Fruit fly (Drosophila melanogaster) whole organism, embryonic: ENCODE measurements around the gene SamDC.
A peak's percentile ranks its signal among the peaks of the same experiment; 100 is the strongest.

Source experiments
- Abd-B ChIP-seq: fragments of 200-800 bp; sonication (Bioruptor generic); optimal IDR thresholded peaks from 2 replicates; lab custom pipeline; 2018; ENCODE audit warnings: missing biosample characterization, mild to moderate bottlenecking, missing genetic modification characterization, moderate library complexity
- Awh ChIP-seq: fragments of 200-800 bp; sonication (Bioruptor generic); IDR thresholded peaks from 2 replicates; pipeline ENCODE4, ENCODE4 v1.3.6; 2022; ENCODE audit warnings: missing biosample characterization, missing genetic modification characterization
- CG10274 ChIP-seq: fragments of 200-800 bp; sonication (Bioruptor generic); optimal IDR thresholded peaks from 3 replicates; lab custom pipeline; 2017; ENCODE audit warnings: missing biosample characterization, mild to moderate bottlenecking, missing genetic modification characterization
- CG11085 ChIP-seq: fragments of 200-800 bp; sonication (Bioruptor generic); IDR thresholded peaks from 2 replicates; pipeline ENCODE4 v1.3.6; 2022; ENCODE audit warnings: missing biosample characterization, missing genetic modification characterization
- CG11560 ChIP-seq: fragments of 200-800 bp; sonication (Bioruptor generic); IDR thresholded peaks from 3 replicates; pipeline ENCODE4 v1.3.6; 2022; ENCODE audit warnings: missing biosample characterization, missing genetic modification characterization
- CG11696 ChIP-seq: fragments of 200-800 bp; sonication (Bioruptor generic); IDR thresholded peaks from 2 replicates; pipeline ENCODE4 v1.3.6; 2022; ENCODE audit warnings: missing biosample characterization, missing genetic modification characterization
- CG12071 ChIP-seq: fragments of 200-800 bp; sonication (Bioruptor generic); optimal IDR thresholded peaks from 3 replicates; lab custom pipeline; 2018; ENCODE audit warnings: missing biosample characterization, mild to moderate bottlenecking, missing genetic modification characterization
- CG12299 ChIP-seq: fragments of 200-800 bp; sonication (Bioruptor generic); optimal IDR thresholded peaks from 2 replicates; lab custom pipeline; 2018; ENCODE audit warnings: missing biosample characterization, mild to moderate bottlenecking, missing genetic modification characterization
- CG13296 ChIP-seq: fragments of 200-800 bp; sonication (Bioruptor generic); optimal IDR thresholded peaks from 3 replicates; lab custom pipeline; 2018; ENCODE audit warnings: missing biosample characterization, mild to moderate bottlenecking, missing genetic modification characterization
- CG17328 ChIP-seq: fragments of 200-800 bp; sonication (Bioruptor generic); IDR thresholded peaks from 2 replicates; pipeline ENCODE4 v1.3.6; 2022; ENCODE audit warnings: missing biosample characterization, missing genetic modification characterization
- CG17385 ChIP-seq: fragments of 200-800 bp; sonication (Bioruptor generic); optimal IDR thresholded peaks from 3 replicates; lab custom pipeline; 2018; ENCODE audit warnings: missing biosample characterization, mild to moderate bottlenecking, missing genetic modification characterization
- CG18262 ChIP-seq: fragments of 200-800 bp; optimal IDR thresholded peaks from 3 replicates; lab custom pipeline; 2019; ENCODE audit warnings: missing biosample characterization, mild to moderate bottlenecking, missing genetic modification characterization, moderate library complexity
- CG18476 ChIP-seq: fragments of 200-800 bp; sonication (Bioruptor generic); optimal IDR thresholded peaks from 2 replicates; lab custom pipeline; 2016; ENCODE audit warnings: missing biosample characterization, mild to moderate bottlenecking, missing genetic modification characterization
- CG2875 ChIP-seq: fragments of 200-800 bp; sonication (Bioruptor generic); optimal IDR thresholded peaks from 2 replicates; lab custom pipeline; 2017; ENCODE audit warnings: missing biosample characterization, mild to moderate bottlenecking, missing genetic modification characterization, missing genetic modification reagents
- CG32532 ChIP-seq: fragments of 200-800 bp; sonication (Bioruptor generic); IDR thresholded peaks from 2 replicates; pipeline ENCODE4 v1.3.6; 2022; ENCODE audit warnings: missing biosample characterization, missing genetic modification characterization
- CG42726 ChIP-seq: fragments of 200-800 bp; sonication (Bioruptor generic); IDR thresholded peaks from 2 replicates; pipeline ENCODE4 v1.3.6; 2022; ENCODE audit warnings: missing biosample characterization, missing genetic modification characterization; ENCODE audit not compliant: partially characterized antibody
- CG4730 ChIP-seq: fragments of 200-800 bp; sonication (Bioruptor generic); IDR thresholded peaks from 2 replicates; pipeline ENCODE4 v1.3.6; 2022; ENCODE audit warnings: missing biosample characterization, missing genetic modification characterization
- CG6813 ChIP-seq: fragments of 200-800 bp; sonication (Bioruptor generic); optimal IDR thresholded peaks from 2 replicates; lab custom pipeline; 2017; ENCODE audit warnings: missing biosample characterization, missing genetic modification characterization, mild to moderate bottlenecking, moderate library complexity, missing genetic modification reagents
- CG6854 ChIP-seq: fragments of 200-800 bp; sonication (Bioruptor generic); optimal IDR thresholded peaks from 3 replicates; lab custom pipeline; 2017; ENCODE audit warnings: missing biosample characterization, mild to moderate bottlenecking, missing genetic modification characterization
- CG7556 ChIP-seq: fragments of 200-800 bp; sonication (Bioruptor generic); optimal IDR thresholded peaks from 2 replicates; lab custom pipeline; 2017; ENCODE audit warnings: missing biosample characterization, mild to moderate bottlenecking, missing genetic modification characterization
- CG7963 ChIP-seq: fragments of 200-800 bp; sonication (Bioruptor generic); IDR thresholded peaks from 3 replicates; pipeline ENCODE4 v1.3.6; 2022; ENCODE audit warnings: missing biosample characterization, missing genetic modification characterization; ENCODE audit not compliant: partially characterized antibody
- CG8388 ChIP-seq: fragments of 200-800 bp; sonication (Bioruptor generic); optimal IDR thresholded peaks from 2 replicates; lab custom pipeline; 2019; ENCODE audit warnings: missing biosample characterization, mild to moderate bottlenecking, missing genetic modification characterization, moderate library complexity
- CG9797 ChIP-seq: fragments of 200-800 bp; sonication (Bioruptor generic); optimal IDR thresholded peaks from 3 replicates; lab custom pipeline; 2018; ENCODE audit warnings: missing biosample characterization, mild to moderate bottlenecking, missing genetic modification characterization
- CHES-1-like ChIP-seq: fragments of 200-800 bp; sonication (Bioruptor generic); optimal IDR thresholded peaks from 2 replicates; lab custom pipeline; 2016; ENCODE audit warnings: missing biosample characterization, missing genetic modification characterization
- Camta ChIP-seq: fragments of 200-800 bp; sonication (Bioruptor generic); optimal IDR thresholded peaks from 2 replicates; lab custom pipeline; 2016; ENCODE audit warnings: missing biosample characterization, missing genetic modification characterization
- H15 ChIP-seq: fragments of 200-800 bp; sonication (Bioruptor generic); IDR thresholded peaks from 3 replicates; pipeline ENCODE4 v1.3.6; 2022; ENCODE audit warnings: missing biosample characterization, missing genetic modification characterization
- HLH3B ChIP-seq: fragments of 200-800 bp; sonication (Bioruptor generic); IDR thresholded peaks from 2 replicates; pipeline ENCODE4 v1.3.6; 2022; ENCODE audit warnings: missing biosample characterization, missing genetic modification characterization
- HmgD ChIP-seq: fragments of 200-800 bp; sonication (Bioruptor generic); optimal IDR thresholded peaks from 3 replicates; lab custom pipeline; 2016; ENCODE audit warnings: missing biosample characterization, missing genetic modification characterization
- Scr ChIP-seq: fragments of 200-800 bp; sonication (Bioruptor generic); IDR thresholded peaks from 2 replicates; pipeline ENCODE4 v1.3.6; 2022; ENCODE audit warnings: missing biosample characterization, missing genetic modification characterization; ENCODE audit not compliant: partially characterized antibody
- Spps ChIP-seq: fragments of 200-800 bp; sonication (Bioruptor generic); optimal IDR thresholded peaks from 2 replicates; lab custom pipeline; 2018; ENCODE audit warnings: missing biosample characterization, mild to moderate bottlenecking, missing genetic modification characterization
- al ChIP-seq: fragments of 200-800 bp; sonication (Bioruptor generic); IDR thresholded peaks from 2 replicates; pipeline ENCODE4 v1.3.6; 2022; ENCODE audit warnings: missing biosample characterization, missing genetic modification characterization
- bbx ChIP-seq: fragments of 200-800 bp; sonication (Bioruptor generic); IDR thresholded peaks from 2 replicates; pipeline ENCODE4 v1.3.6; 2022; ENCODE audit warnings: missing biosample characterization, missing genetic modification characterization; ENCODE audit not compliant: partially characterized antibody
- disco-r ChIP-seq: fragments of 200-800 bp; sonication (Bioruptor generic); optimal IDR thresholded peaks from 2 replicates; lab custom pipeline; 2016; ENCODE audit warnings: missing biosample characterization, missing genetic modification characterization
- dm ChIP-seq: fragments of 200-800 bp; sonication (Bioruptor generic); optimal IDR thresholded peaks from 3 replicates; lab custom pipeline; 2016; ENCODE audit warnings: missing biosample characterization, missing genetic modification characterization
- dmrt99B ChIP-seq: fragments of 200-800 bp; sonication (Bioruptor generic); optimal IDR thresholded peaks from 2 replicates; lab custom pipeline; 2018; ENCODE audit warnings: missing biosample characterization, mild to moderate bottlenecking, missing genetic modification characterization, moderate library complexity
- dysf ChIP-seq: fragments of 200-800 bp; sonication (Bioruptor generic); IDR thresholded peaks from 3 replicates; pipeline ENCODE4 v1.3.6; 2022; ENCODE audit warnings: missing biosample characterization, missing genetic modification characterization
- eve ChIP-seq, 2 experiments: fragments of >200 bp; optimal IDR thresholded peaks; 2 replicates each; lab custom pipeline; 2017; ENCODE audit warnings: missing biosample characterization in 2 of 2, missing genetic modification characterization in 2 of 2
- eyg ChIP-seq: fragments of 200-800 bp; sonication (Bioruptor generic); optimal IDR thresholded peaks from 3 replicates; lab custom pipeline; 2016; ENCODE audit warnings: missing biosample characterization, missing genetic modification characterization
- gce ChIP-seq: fragments of 200-800 bp; sonication (Bioruptor generic); IDR thresholded peaks from 3 replicates; pipeline ENCODE4 v1.3.6; 2022; ENCODE audit warnings: missing biosample characterization, missing genetic modification characterization
- lbe ChIP-seq: fragments of 200-800 bp; sonication (Bioruptor generic); optimal IDR thresholded peaks from 2 replicates; lab custom pipeline; 2016; ENCODE audit warnings: missing biosample characterization, mild to moderate bottlenecking, missing genetic modification characterization
- lmd ChIP-seq: fragments of 200-800 bp; sonication (Bioruptor generic); IDR thresholded peaks from 2 replicates; pipeline ENCODE4 v1.3.6; 2022; ENCODE audit warnings: missing biosample characterization, missing genetic modification characterization
- mld ChIP-seq: fragments of 200-800 bp; sonication (Bioruptor generic); IDR thresholded peaks from 3 replicates; pipeline ENCODE4 v1.3.6; 2022; ENCODE audit warnings: missing biosample characterization, missing genetic modification characterization; ENCODE audit not compliant: partially characterized antibody
- oc ChIP-seq: fragments of 200-800 bp; sonication (Bioruptor generic); optimal IDR thresholded peaks from 2 replicates; lab custom pipeline; 2018; ENCODE audit warnings: missing biosample characterization, mild to moderate bottlenecking, missing genetic modification characterization, moderate library complexity
- odd ChIP-seq: fragments of 200-800 bp; sonication (Bioruptor generic); optimal IDR thresholded peaks from 2 replicates; lab custom pipeline; 2017; ENCODE audit warnings: missing biosample characterization, mild to moderate bottlenecking, missing genetic modification characterization
- org-1 ChIP-seq: fragments of 200-800 bp; sonication (Bioruptor generic); optimal IDR thresholded peaks from 2 replicates; lab custom pipeline; 2017; ENCODE audit warnings: missing biosample characterization, missing genetic modification characterization
- repo ChIP-seq: fragments of 200-800 bp; sonication (Bioruptor generic); optimal IDR thresholded peaks from 2 replicates; lab custom pipeline; 2016; ENCODE audit warnings: missing biosample characterization, missing genetic modification characterization
- row ChIP-seq: fragments of 200-800 bp; sonication (Bioruptor generic); IDR thresholded peaks from 3 replicates; pipeline ENCODE4 v1.3.6; 2022; ENCODE audit warnings: missing biosample characterization, missing genetic modification characterization
- sens-2 ChIP-seq: fragments of 200-800 bp; sonication (Bioruptor generic); IDR thresholded peaks from 2 replicates; pipeline ENCODE4 v1.3.6; 2022; ENCODE audit warnings: missing biosample characterization, missing genetic modification characterization
- so ChIP-seq: fragments of 200-800 bp; sonication (Bioruptor generic); IDR thresholded peaks from 3 replicates; pipeline ENCODE4 v1.3.6; 2022; ENCODE audit warnings: missing biosample characterization, missing genetic modification characterization

Gene SamDC

DNA sequence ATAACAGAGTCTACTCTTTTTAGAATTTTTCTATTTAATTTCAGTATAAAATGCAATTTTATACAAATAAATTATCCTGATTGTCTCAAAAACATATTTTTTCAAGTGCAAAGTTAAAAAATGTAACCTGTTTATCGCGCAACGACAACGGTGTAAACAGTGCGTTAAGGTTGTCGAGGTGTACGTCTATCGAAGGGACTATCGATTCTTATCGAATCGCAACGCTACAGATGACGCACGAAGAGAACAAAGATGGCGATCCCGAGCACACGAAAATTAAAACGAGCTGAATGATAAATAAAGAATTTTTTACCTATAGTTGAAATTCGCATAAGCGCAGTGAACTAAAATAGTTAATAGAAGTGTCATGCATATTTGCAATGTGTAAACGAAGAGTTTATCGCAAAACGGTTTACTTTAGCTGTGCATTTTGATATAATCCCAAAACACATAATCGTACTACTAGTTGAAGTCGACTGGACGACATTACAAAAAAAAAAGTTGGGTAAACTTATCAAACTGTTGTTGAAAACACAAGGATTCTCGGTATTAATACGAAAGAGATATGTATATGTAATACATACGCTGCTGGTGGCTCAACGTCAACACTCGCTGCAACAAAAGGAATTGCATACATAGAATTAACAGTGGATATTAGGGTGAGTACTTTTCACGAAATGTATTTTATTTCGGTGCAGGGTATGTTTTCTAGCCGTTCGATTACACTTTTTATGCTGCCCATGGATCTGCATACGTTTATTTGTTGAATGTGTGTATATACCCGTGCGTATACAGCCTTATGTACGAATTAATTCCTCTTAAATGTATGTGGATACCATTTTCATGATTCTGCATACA, 48.8 kb downstream of the SamDC start, which contains the start of gene da (continued):
- TF ChIP-seq CG6854 (GFP tag; lab: Kevin White, UChicago) (peak; percentile 38), CG18262 (tag; lab: Kevin White, UChicago) (peak; percentile 58), CG13296 (GFP tag; lab: Kevin White, UChicago) (peak; percentile 16), Awh (peak; percentile 52; the same call in 1 of the 2 replicates), lbe (GFP tag; lab: Kevin White, UChicago) (no peak), CG32532 (peak; percentile 66), CG12071 (GFP tag; lab: Kevin White, UChicago) (no peak), HLH3B (GFP tag; lab: Robert Waterston, UW) (peak; percentile 52), Scr (GFP tag; lab: Robert Waterston, UW) (peak; percentile 59), Spps (tag; lab: Kevin White, UChicago) (peak; percentile 23), repo (GFP tag; lab: Kevin White, UChicago) (no peak), row (peak; percentile 85), dysf (peak; percentile 64; the same call in 2 of the 3 replicates), CG11085 (no peak), CG10274 (GFP tag; lab: Kevin White, UChicago) (no peak), eyg (GFP tag; lab: Kevin White, UChicago) (no peak), CG42726 (GFP tag; lab: Robert Waterston, UW) (no peak), eve (GFP tag; optimal IDR thresholded peaks at IDR 0.05; lab: Kevin White, UChicago) (peak in 1 of 2 experiments; percentile 76), al (peak; percentile 45), Camta (GFP tag; lab: Kevin White, UChicago) (peak; percentile 74), H15 (0 out of 3 replicates have a peak, but pooled peaks have one; percentile 13), Abd-B (no peak), disco-r (GFP tag; lab: Kevin White, UChicago) (no peak), org-1 (no peak), CG11560 (no peak), oc (tag; lab: Kevin White, UChicago) (no peak), mld (GFP tag; lab: Robert Waterston, UW) (no peak), CG7963 (peak; percentile 44; the same call in 1 of the 3 replicates), dmrt99B (tag; lab: Kevin White, UChicago) (peak; percentile 63), lmd (GFP tag; lab: Robert Waterston, UW) (no peak), so (GFP tag; lab: Robert Waterston, UW) (no peak), CG2875 (GFP tag; lab: Kevin White, UChicago) (peak; percentile 25), CG18476 (GFP tag; lab: Kevin White, UChicago) (peak; percentile 44), CG9797 (GFP tag; lab: Kevin White, UChicago) (peak; percentile 58), CG6813 (peak; percentile 52), CG17385 (GFP tag; lab: Kevin White, UChicago) (peak; percentile 26), CG11696 (GFP tag; lab: Robert Waterston, UW) (no peak), HmgD (peak; percentile 53), sens-2 (GFP tag; lab: Robert Waterston, UW) (no peak), CG12299 (tag; lab: Kevin White, UChicago) (no peak), bbx (peak; percentile 60), CG4730 (GFP tag; lab: Robert Waterston, UW) (no peak), CG8388 (GFP tag; lab: Kevin White, UChicago) (peak; percentile 21), dm (GFP tag; lab: Kevin White, UChicago) (peak; percentile 76), CG17328 (GFP tag; lab: Robert Waterston, UW) (peak; percentile 55), odd (GFP tag; lab: Kevin White, UChicago) (peak; percentile 23), CG7556 (GFP tag; lab: Kevin White, UChicago) (peak; percentile 25), CHES-1-like (GFP tag; lab: Kevin White, UChicago) (peak; percentile 60), gce (GFP tag; lab: Robert Waterston, UW) (no peak; the same call in 2 of the 3 replicates)
